Worm (Caenorhabditis elegans): ENCODE measurements around the gene C33A11.2.

DNA sequence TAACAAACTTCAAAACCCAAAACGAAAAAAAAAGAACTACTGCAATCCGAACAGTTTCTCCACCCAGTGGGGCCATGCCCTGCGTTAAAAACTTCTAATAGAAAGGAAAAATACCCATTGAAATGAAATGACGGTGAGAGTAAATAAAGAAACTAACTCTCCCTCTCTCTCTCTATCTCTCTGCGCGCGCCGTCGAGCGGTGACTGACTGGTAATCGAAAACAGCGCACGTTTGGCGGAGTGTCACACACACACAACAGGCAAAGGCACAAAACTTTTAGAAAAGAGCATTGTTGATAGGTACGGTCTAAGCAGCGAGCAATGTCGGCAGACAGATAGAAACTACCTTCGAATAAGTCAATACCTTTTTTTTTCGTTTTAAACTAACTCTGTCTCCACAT, 10.8 kb downstream of the C33A11.2 start:
- TF ChIP-seq tab-1 (GFP tag; IDR thresholded peaks at IDR 0.05) (no peak), klf-2 (GFP tag; conservative IDR thresholded peaks at IDR 0.05) (no peak), ztf-23 (GFP tag; IDR thresholded peaks at IDR 0.05) (no peak), ztf-29 (GFP tag; IDR thresholded peaks at IDR 0.05) (no peak), cog-1 (tag; optimal IDR thresholded peaks at IDR 0.05) (no peak)

Data from whole organism, midembryonic.